Fruit fly (Drosophila melanogaster): ENCODE results near the gene mtgo.
A peak's percentile ranks its signal among the peaks of the same experiment; 100 is the strongest.

mtgo gene

dm6 chr2L:16601515-16602026 is 56.8 kb downstream of the mtgo start (continued):
- TF ChIP-seq Met (GFP tag; optimal IDR thresholded peaks at IDR 0.05) (peak; percentile 75), CG6854 (GFP tag; optimal IDR thresholded peaks at IDR 0.05) (peak; percentile 97), CG1621 (tag; optimal IDR thresholded peaks at IDR 0.05) (peak; percentile 96), CG6276 (GFP tag; optimal IDR thresholded peaks at IDR 0.05) (peak; percentile 97), Smox (GFP tag; optimal IDR thresholded peaks at IDR 0.05) (peak; percentile 70), CG6163 (GFP tag; IDR thresholded peaks at IDR 0.05) (peak; percentile 99), CG8632 (GFP tag; optimal IDR thresholded peaks at IDR 0.05) (peak; percentile 92), CG11902 (GFP tag; optimal IDR thresholded peaks at IDR 0.05) (no peak), achi (GFP tag; optimal IDR thresholded peaks at IDR 0.05) (peak; percentile 91), spab (GFP tag; optimal IDR thresholded peaks at IDR 0.05) (peak; percentile 98), CG10631 (GFP tag; optimal IDR thresholded peaks at IDR 0.05) (peak; percentile 58), esn (GFP tag; optimal IDR thresholded peaks at IDR 0.05) (peak; percentile 77), CG11294 (GFP tag; IDR thresholded peaks at IDR 0.05) (no peak; the same call in 1 of the 2 replicates), Ets96B (tag; optimal IDR thresholded peaks at IDR 0.05) (peak; percentile 91), CG34406 (GFP tag; optimal IDR thresholded peaks at IDR 0.05) (peak; percentile 89), CG8119 (GFP tag; IDR thresholded peaks at IDR 0.05) (peak; percentile 98), OdsH (GFP tag; optimal IDR thresholded peaks at IDR 0.05) (peak; percentile 85), CG6792 (GFP tag; optimal IDR thresholded peaks at IDR 0.05) (peak; percentile 88), CG15336 (GFP tag; IDR thresholded peaks at IDR 0.05) (peak; percentile 97), CG8319 (GFP tag; optimal IDR thresholded peaks at IDR 0.05) (peak; percentile 71), Ets21C (GFP tag; optimal IDR thresholded peaks at IDR 0.05) (peak; percentile 14), dac (GFP tag; optimal IDR thresholded peaks at IDR 0.05) (peak; percentile 75)

- peak; percentile 18 for TF ChIP-seq OdsH (GFP tag; optimal IDR thresholded peaks at IDR 0.05)
- peak; percentile 44 for TF ChIP-seq CG10631 (GFP tag; optimal IDR thresholded peaks at IDR 0.05)
- TF ChIP-seq pdm3 (GFP tag; optimal IDR thresholded peaks at IDR 0.05) = peak; percentile 40
- no peak for TF ChIP-seq CG3919 (GFP tag; optimal IDR thresholded peaks at IDR 0.05)
- no peak for TF ChIP-seq CG6854 (GFP tag; optimal IDR thresholded peaks at IDR 0.05)
- TF ChIP-seq Hr38 (GFP tag; optimal IDR thresholded peaks at IDR 0.05) = no peak
- TF ChIP-seq acj6 (GFP tag; optimal IDR thresholded peaks at IDR 0.05) = peak; percentile 32
- no peak for TF ChIP-seq CG16779 (tag; optimal IDR thresholded peaks at IDR 0.05)
- TF ChIP-seq Blimp-1 (GFP tag; optimal IDR thresholded peaks at IDR 0.05) = no peak
- peak; percentile 16 for TF ChIP-seq esn (GFP tag; optimal IDR thresholded peaks at IDR 0.05)
- TF ChIP-seq CG8632 (GFP tag; optimal IDR thresholded peaks at IDR 0.05) = no peak
- TF ChIP-seq CG8119 (GFP tag; IDR thresholded peaks at IDR 0.05) = peak; percentile 31; the same call in 2 of the 3 replicates
- TF ChIP-seq ss (GFP tag; optimal IDR thresholded peaks at IDR 0.05) = peak in 1 of 2 experiments; percentile 11
- peak; percentile 33 for TF ChIP-seq Met (GFP tag; optimal IDR thresholded peaks at IDR 0.05)
- TF ChIP-seq fd59A (GFP tag; optimal IDR thresholded peaks at IDR 0.05) = no peak
- TF ChIP-seq Ets96B (tag; optimal IDR thresholded peaks at IDR 0.05) = peak; percentile 22
- TF ChIP-seq eg (GFP tag; IDR thresholded peaks at IDR 0.05) = peak; percentile 39; the same call in 2 of the 3 replicates
- no peak for TF ChIP-seq Eip93F (GFP tag; optimal IDR thresholded peaks at IDR 0.05)
- TF ChIP-seq Sox102F (GFP tag; optimal IDR thresholded peaks at IDR 0.05) = peak; percentile 41
- TF ChIP-seq CG6808 (GFP tag; optimal IDR thresholded peaks at IDR 0.05) = peak; percentile 45
- no peak for TF ChIP-seq fd85E (GFP tag; optimal IDR thresholded peaks at IDR 0.05)
- TF ChIP-seq Hr39 (GFP tag; optimal IDR thresholded peaks at IDR 0.05) = peak; percentile 46
- no peak for TF ChIP-seq Gug (GFP tag; IDR thresholded peaks at IDR 0.05)
- TF ChIP-seq net (GFP tag; optimal IDR thresholded peaks at IDR 0.05) = peak; percentile 8
- TF ChIP-seq CG4318 (GFP tag; optimal IDR thresholded peaks at IDR 0.05) = no peak
- TF ChIP-seq Sox14 (GFP tag; optimal IDR thresholded peaks at IDR 0.05) = peak; percentile 25
- TF ChIP-seq CG3032 (tag; optimal IDR thresholded peaks at IDR 0.05) = peak; percentile 32
- peak; percentile 55 for TF ChIP-seq Eip78C (GFP tag)
- peak; percentile 48 for TF ChIP-seq Hr4 (GFP tag; optimal IDR thresholded peaks at IDR 0.05)
- TF ChIP-seq topi (GFP tag; optimal IDR thresholded peaks at IDR 0.05) = peak; percentile 39
- peak; percentile 35 for TF ChIP-seq CG10669 (GFP tag; optimal IDR thresholded peaks at IDR 0.05)
- TF ChIP-seq CG6163 (GFP tag; IDR thresholded peaks at IDR 0.05) = no peak; the same call in 2 of the 3 replicates
- TF ChIP-seq dsx (GFP tag; optimal IDR thresholded peaks at IDR 0.05; ENCODE audit: poor library complexity, severe bottlenecking) = no peak
- peak; percentile 24 for TF ChIP-seq CG6276 (GFP tag; optimal IDR thresholded peaks at IDR 0.05)
- no peak for TF ChIP-seq Lpt (GFP tag; optimal IDR thresholded peaks at IDR 0.05)
- peak; percentile 21 for TF ChIP-seq Eip75B (GFP tag; optimal IDR thresholded peaks at IDR 0.05)
These were observed 57.5 kb downstream of the mtgo start for dm6 chr2L:16602305-16602704.

All from whole organism, prepupa.